Worm (Caenorhabditis elegans) whole organism, young adult: Measurements from ENCODE around the gene rps-14.
A peak's percentile ranks its signal among the peaks of the same experiment; 100 is the strongest.

Experiments
- B0261.1 ChIP-seq: sonication (generic microtip); optimal IDR thresholded peaks from 2 replicates; lab custom pipeline; 2016; ENCODE audit warnings: mild to moderate bottlenecking, missing genetic modification characterization, moderate library complexity, missing compliant biosample characterization
- C17E4.6 ChIP-seq: fragments of 200-800 bp; sonication (Bioruptor generic); IDR thresholded peaks from 2 replicates; pipeline ENCODE4 v1.3.6; 2022; ENCODE audit warnings: missing genetic modification reagents, missing genetic modification characterization, missing compliant biosample characterization
- F10E7.11 ChIP-seq: sonication (generic microtip); optimal IDR thresholded peaks from 2 replicates; lab custom pipeline; 2017; ENCODE audit warnings: mild to moderate bottlenecking, missing genetic modification characterization, moderate library complexity, missing compliant biosample characterization
- F22D6.2 ChIP-seq: sonication (generic microtip); optimal IDR thresholded peaks from 2 replicates; lab custom pipeline; 2016; ENCODE audit warnings: mild to moderate bottlenecking, missing genetic modification characterization, missing compliant biosample characterization
- F33H1.4 ChIP-seq: fragments of 200-800 bp; sonication (Bioruptor generic); IDR thresholded peaks from 2 replicates; pipeline ENCODE4 v1.3.6; 2022; ENCODE audit warnings: missing genetic modification reagents, missing genetic modification characterization, missing compliant biosample characterization
- F37B4.10 ChIP-seq: fragments of 200-800 bp; sonication (Bioruptor generic); IDR thresholded peaks from 2 replicates; pipeline ENCODE4 v1.3.6; 2022; ENCODE audit warnings: missing genetic modification characterization, missing compliant biosample characterization
- F49E8.2 ChIP-seq: sonication (generic microtip); optimal IDR thresholded peaks from 3 replicates; lab custom pipeline; 2017; ENCODE audit warnings: missing genetic modification characterization, mild to moderate bottlenecking, missing compliant biosample characterization, antibody characterized with exemption, moderate library complexity; ENCODE audit not compliant: insufficient read depth
- K11D2.4 ChIP-seq: fragments of 200-800 bp; sonication (Bioruptor generic); IDR thresholded peaks from 2 replicates; pipeline ENCODE4 v1.3.6; 2022; ENCODE audit warnings: missing genetic modification reagents, missing genetic modification characterization, missing compliant biosample characterization
- K12H6.12 ChIP-seq: fragments of 200-800 bp; sonication (Bioruptor generic); optimal IDR thresholded peaks from 2 replicates; lab custom pipeline; 2018; ENCODE audit warnings: mild to moderate bottlenecking, missing genetic modification characterization, missing compliant biosample characterization
- T26A5.8 ChIP-seq: sonication (generic microtip); optimal IDR thresholded peaks from 2 replicates; lab custom pipeline; 2016; ENCODE audit warnings: missing genetic modification characterization, missing compliant biosample characterization
- Y67H2A.10 ChIP-seq: fragments of 200-800 bp; sonication (Bioruptor generic); conservative IDR thresholded peaks from 2 replicates; pipeline ENCODE4 v1.3.6; 2022; ENCODE audit warnings: missing genetic modification reagents, missing genetic modification characterization, missing compliant biosample characterization
- Y79H2A.3 ChIP-seq: fragments of 200-800 bp; sonication (Bioruptor generic); conservative IDR thresholded peaks from 2 replicates; pipeline ENCODE4 v1.3.6; 2022; ENCODE audit warnings: missing genetic modification reagents, missing genetic modification characterization, missing compliant biosample characterization
- Y95B8A.8 ChIP-seq: fragments of 200-800 bp; sonication (Bioruptor generic); IDR thresholded peaks from 2 replicates; pipeline ENCODE4 v1.3.6; 2022; ENCODE audit warnings: missing genetic modification reagents, missing genetic modification characterization, missing compliant biosample characterization
- ama-1 ChIP-seq, 3 experiments: fragments of 150-350 bp in 1 of 3; sonication (generic microtip) in 2 of 3; optimal IDR thresholded peaks; 2 replicates each; lab custom pipeline; 2014 to 2018; ENCODE audit warnings: missing biosample characterization in 2 of 3, missing genetic modification characterization in 2 of 3, missing genetic modification reagents in 2 of 3
- attf-3 ChIP-seq: fragments of 200-800 bp; sonication (Bioruptor generic); conservative IDR thresholded peaks from 2 replicates; pipeline ENCODE4 v1.3.6; 2022; ENCODE audit warnings: missing genetic modification reagents, missing genetic modification characterization, missing compliant biosample characterization
- ceh-27 ChIP-seq: fragments of 200-800 bp; sonication (Bioruptor generic); optimal IDR thresholded peaks from 2 replicates; lab custom pipeline; 2018; ENCODE audit warnings: mild to moderate bottlenecking, missing genetic modification characterization, moderate library complexity, missing compliant biosample characterization
- ceh-91 ChIP-seq: fragments of 200-800 bp; sonication (Bioruptor generic); IDR thresholded peaks from 2 replicates; pipeline ENCODE4 v1.3.6; 2022; ENCODE audit warnings: missing genetic modification reagents, missing genetic modification characterization, missing compliant biosample characterization
- chd-7 ChIP-seq: sonication (generic microtip); optimal IDR thresholded peaks from 2 replicates; lab custom pipeline; 2016; ENCODE audit warnings: mild to moderate bottlenecking, missing genetic modification characterization, moderate library complexity, missing compliant biosample characterization
- efl-1 ChIP-seq: fragments of 150-350 bp; optimal IDR thresholded peaks from 2 replicates; lab custom pipeline; 2014; ENCODE audit warnings: missing biosample characterization, missing genetic modification reagents, missing genetic modification characterization
- egl-18 ChIP-seq: fragments of 200-800 bp; sonication (Bioruptor generic); IDR thresholded peaks from 2 replicates; pipeline ENCODE4 v1.3.6; 2022; ENCODE audit warnings: missing genetic modification reagents, missing genetic modification characterization, missing compliant biosample characterization
- egrh-3 ChIP-seq: fragments of 200-800 bp; sonication (Bioruptor generic); IDR thresholded peaks from 2 replicates; pipeline ENCODE4 v1.3.6; 2022; ENCODE audit warnings: missing genetic modification reagents, missing genetic modification characterization, missing compliant biosample characterization
- ets-4 ChIP-seq: fragments of 200-800 bp; sonication (Bioruptor generic); optimal IDR thresholded peaks from 2 replicates; lab custom pipeline; 2018; ENCODE audit warnings: mild to moderate bottlenecking, missing genetic modification characterization, missing compliant biosample characterization
- hlh-12 ChIP-seq: sonication (generic microtip); optimal IDR thresholded peaks from 2 replicates; lab custom pipeline; 2016; ENCODE audit warnings: missing genetic modification characterization, missing compliant biosample characterization
- hmg-1.2 ChIP-seq: fragments of 200-800 bp; sonication (Bioruptor generic); IDR thresholded peaks from 2 replicates; pipeline ENCODE4 v1.3.6; 2022; ENCODE audit warnings: missing genetic modification reagents, missing genetic modification characterization, missing compliant biosample characterization
- hmg-20 ChIP-seq: fragments of 200-800 bp; sonication (Bioruptor generic); IDR thresholded peaks from 2 replicates; pipeline ENCODE4 v1.3.6; 2022; ENCODE audit warnings: missing genetic modification reagents, missing genetic modification characterization, missing compliant biosample characterization
- hsf-1 ChIP-seq: fragments of 200-800 bp; sonication (Bioruptor generic); IDR thresholded peaks from 2 replicates; pipeline ENCODE4 v1.3.6; 2022; ENCODE audit warnings: missing genetic modification reagents, missing genetic modification characterization, missing compliant biosample characterization
- lin-40 ChIP-seq: sonication (generic microtip); optimal IDR thresholded peaks from 2 replicates; lab custom pipeline; 2016; ENCODE audit warnings: missing genetic modification characterization, mild to moderate bottlenecking, missing compliant biosample characterization, missing genotype, missing genetic modification reagents
- lsl-1 ChIP-seq: fragments of 200-800 bp; sonication (Bioruptor generic); optimal IDR thresholded peaks from 2 replicates; lab custom pipeline; 2018; ENCODE audit warnings: mild to moderate bottlenecking, missing genetic modification characterization, moderate library complexity, missing compliant biosample characterization
- lsy-27 ChIP-seq: sonication (generic microtip); optimal IDR thresholded peaks from 2 replicates; lab custom pipeline; 2017; ENCODE audit warnings: missing genetic modification characterization, mild to moderate bottlenecking, missing compliant biosample characterization, antibody characterized with exemption, missing genotype, borderline replicate concordance; ENCODE audit not compliant: insufficient read depth
- madf-6 ChIP-seq: fragments of 200-800 bp; sonication (Bioruptor generic); IDR thresholded peaks from 2 replicates; pipeline ENCODE4 v1.3.6; 2022; ENCODE audit warnings: missing genetic modification reagents, missing genetic modification characterization, missing compliant biosample characterization
- mcd-1 ChIP-seq: fragments of 200-800 bp; sonication (Bioruptor generic); IDR thresholded peaks from 2 replicates; pipeline ENCODE4 v1.3.6; 2022; ENCODE audit warnings: missing genetic modification reagents, missing genetic modification characterization, missing compliant biosample characterization
- mel-28 ChIP-seq: sonication (generic microtip); optimal IDR thresholded peaks from 2 replicates; lab custom pipeline; 2016; ENCODE audit warnings: borderline replicate concordance, mild to moderate bottlenecking, missing genetic modification characterization, missing compliant biosample characterization
- mes-4 ChIP-seq: sonication (generic microtip); optimal IDR thresholded peaks from 2 replicates; lab custom pipeline; 2016; ENCODE audit warnings: missing genotype, missing genetic modification characterization, missing compliant biosample characterization
- nhr-179 ChIP-seq: sonication (generic microtip); optimal IDR thresholded peaks from 2 replicates; lab custom pipeline; 2016; ENCODE audit warnings: mild to moderate bottlenecking, missing genetic modification characterization, missing compliant biosample characterization
- nhr-90 ChIP-seq: sonication (generic microtip); optimal IDR thresholded peaks from 2 replicates; lab custom pipeline; 2016; ENCODE audit warnings: missing genotype, mild to moderate bottlenecking, missing genetic modification characterization, missing compliant biosample characterization
- repo-1 ChIP-seq: sonication (generic microtip); optimal IDR thresholded peaks from 2 replicates; lab custom pipeline; 2017; ENCODE audit warnings: mild to moderate bottlenecking, missing genetic modification characterization, missing compliant biosample characterization
- rpc-1 ChIP-seq, 2 experiments: fragments of 150-350 bp in 1 of 2; sonication (generic microtip) in 1 of 2; optimal IDR thresholded peaks; 2 replicates each; lab custom pipeline; 2014 to 2018; ENCODE audit warnings: missing biosample characterization in 1 of 2, missing genetic modification characterization in 1 of 2, missing genetic modification reagents in 1 of 2, missing genotype in 1 of 2
- snpc-3.4 ChIP-seq: sonication (generic microtip); optimal IDR thresholded peaks from 2 replicates; lab custom pipeline; 2017; ENCODE audit warnings: missing genetic modification characterization, mild to moderate bottlenecking, missing compliant biosample characterization, antibody characterized with exemption, moderate library complexity, missing genotype, missing genetic modification reagents
- snpc-4 ChIP-seq, 5 experiments: fragments of 150-350 bp in 1 of 5; sonication (generic microtip) in 4 of 5; optimal IDR thresholded peaks; 2 replicates each; lab custom pipeline; 2014 to 2018; ENCODE audit warnings: missing genetic modification characterization in 5 of 5, missing biosample characterization in 3 of 5, antibody characterized with exemption in 2 of 5, mild to moderate bottlenecking in 2 of 5, missing compliant biosample characterization in 2 of 5, missing genotype in 2 of 5, moderate library complexity in 2 of 5, missing genetic modification reagents in 1 of 5
- xnd-1 ChIP-seq: sonication (generic microtip); optimal IDR thresholded peaks from 2 replicates; lab custom pipeline; 2016; ENCODE audit warnings: missing genotype, missing genetic modification reagents, missing genetic modification characterization, missing compliant biosample characterization
- zfh-2 ChIP-seq: fragments of 200-800 bp; sonication (Bioruptor generic); conservative IDR thresholded peaks from 2 replicates; pipeline ENCODE4 v1.3.6; 2022; ENCODE audit warnings: missing genetic modification reagents, missing genetic modification characterization, missing compliant biosample characterization
- ztf-28 ChIP-seq: fragments of 200-800 bp; sonication (Bioruptor generic); IDR thresholded peaks from 2 replicates; pipeline ENCODE4 v1.3.6; 2022; ENCODE audit warnings: missing genetic modification reagents, missing genetic modification characterization, missing compliant biosample characterization
- ztf-3 ChIP-seq: fragments of 200-800 bp; sonication (Bioruptor generic); optimal IDR thresholded peaks from 2 replicates; lab custom pipeline; 2018; ENCODE audit warnings: mild to moderate bottlenecking, missing genetic modification characterization, missing compliant biosample characterization

Gene rps-14

ce11 chrIII:7165276-7165675 lies 14.1 kb downstream of the rps-14 start:
- TF ChIP-seq hmg-1.2 (peak; percentile 10; the same call in 1 of the 2 replicates), snpc-3.4 (tag; lab: Kevin White, UChicago) (peak; percentile 44), lsl-1 (GFP tag; lab: Kevin White, UChicago) (peak; percentile 80), efl-1 (peak; percentile 70), F10E7.11 (tag; lab: Kevin White, UChicago) (no peak), ceh-91 (GFP tag; lab: Robert Waterston, UW) (peak; percentile 34; the same call in 1 of the 2 replicates), F33H1.4 (GFP tag; lab: Robert Waterston, UW) (peak; percentile 36; the same call in 1 of the 2 replicates), C17E4.6 (GFP tag; lab: Robert Waterston, UW) (no peak), mes-4 (tag; lab: Kevin White, UChicago) (no peak)

DNA sequence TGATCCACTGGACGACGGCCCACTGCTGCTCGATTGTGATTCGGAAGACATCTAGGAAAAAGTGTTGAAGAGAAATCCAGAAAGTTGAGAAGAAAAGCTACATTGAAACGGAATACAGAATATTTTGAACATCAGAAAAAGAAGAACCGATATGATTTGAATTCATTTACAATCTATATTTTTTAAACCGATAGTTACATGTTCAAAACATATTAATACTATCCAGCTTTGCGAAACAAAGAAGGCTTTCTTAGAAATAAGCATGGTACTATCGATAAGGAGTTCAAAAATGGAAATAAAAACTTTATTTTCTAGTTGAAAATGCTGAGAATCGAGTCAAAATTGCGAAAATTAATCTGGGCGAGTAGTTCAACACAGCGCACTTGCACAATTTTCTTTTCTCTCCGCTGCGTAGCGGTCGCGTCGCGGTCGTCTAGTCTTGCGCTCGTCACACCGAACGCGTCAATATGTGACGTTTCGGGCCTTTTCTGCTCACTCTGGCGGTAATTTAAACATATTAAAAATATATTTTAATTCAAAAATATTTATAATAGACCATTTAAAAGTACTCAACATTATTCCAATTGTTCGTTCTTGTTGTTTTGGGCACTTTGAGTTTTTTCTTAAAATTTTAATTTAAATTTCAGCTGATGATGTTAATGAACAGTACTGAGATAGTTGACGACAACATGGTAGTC lies 17.2 kb downstream of the rps-14 start, which contains the start of the genes syf-2 and K04G7.1:
TSS of gene syf-2 (minus strand) at position 51 of the 698 bp plus-strand sequence.
TSS of gene K04G7.1 (plus strand) at position 648 of the 698 bp plus-strand sequence.
- TF ChIP-seq rpc-1 (optimal IDR thresholded peaks at IDR 0.05; lab: Kevin White, UChicago) (no peak), rpc-1 (tag; optimal IDR thresholded peaks at IDR 0.05; lab: Kevin White, UChicago) (no peak), chd-7 (tag; lab: Kevin White, UChicago) (peak; percentile 31), F37B4.10 (GFP tag; lab: Robert Waterston, UW) (no peak), ztf-3 (no peak), attf-3 (GFP tag; lab: Robert Waterston, UW) (peak; percentile 79), xnd-1 (tag; lab: Kevin White, UChicago) (no peak), K12H6.12 (peak; percentile 73), lsy-27 (tag; lab: Kevin White, UChicago) (no peak), B0261.1 (tag; lab: Kevin White, UChicago) (no peak), T26A5.8 (no peak), F10E7.11 (tag; lab: Kevin White, UChicago) (no peak), Y67H2A.10 (GFP tag; lab: Robert Waterston, UW) (no peak), hmg-20 (GFP tag; lab: Robert Waterston, UW) (no peak), K11D2.4 (peak; percentile 60; the same call in 1 of the 2 replicates), ets-4 (no peak), repo-1 (peak; percentile 1), mes-4 (tag; lab: Kevin White, UChicago) (no peak), hsf-1 (GFP tag; lab: Robert Waterston, UW) (peak; percentile 62; the same call in 1 of the 2 replicates), F49E8.2 (tag; lab: Kevin White, UChicago) (peak; percentile 28), Y95B8A.8 (GFP tag; lab: Robert Waterston, UW) (peak; percentile 84; the same call in 1 of the 2 replicates), ztf-28 (GFP tag; lab: Robert Waterston, UW) (no peak), lin-40 (tag; lab: Kevin White, UChicago) (peak; percentile 79), hlh-12 (no peak), nhr-90 (tag; lab: Kevin White, UChicago) (no peak), mcd-1 (GFP tag; lab: Robert Waterston, UW) (peak; percentile 93), ama-1 (optimal IDR thresholded peaks at IDR 0.05; lab: Kevin White, UChicago) (no peak), ama-1 (GFP tag; optimal IDR thresholded peaks at IDR 0.05; lab: Kevin White, UChicago) (no peak), ceh-27 (peak; percentile 69), snpc-3.4 (tag; lab: Kevin White, UChicago) (peak; percentile 52), snpc-4 (GFP tag; optimal IDR thresholded peaks at IDR 0.05; lab: Kevin White, UChicago) (peak; percentile 77), snpc-4 (tag; optimal IDR thresholded peaks at IDR 0.05; lab: Kevin White, UChicago) (peak; percentile 50 to 81 (median 66)), nhr-179 (tag; lab: Kevin White, UChicago) (no peak), egl-18 (GFP tag; lab: Robert Waterston, UW) (no peak), madf-6 (GFP tag; lab: Robert Waterston, UW) (peak; percentile 78), zfh-2 (GFP tag; lab: Robert Waterston, UW) (peak; percentile 77), Y79H2A.3 (GFP tag; lab: Robert Waterston, UW) (0 out of 2 replicates have a peak, but pooled peaks have one; percentile 64), egrh-3 (GFP tag; lab: Robert Waterston, UW) (no peak), F22D6.2 (tag; lab: Kevin White, UChicago) (no peak), mel-28 (tag; lab: Kevin White, UChicago) (no peak)
